Worm (Caenorhabditis elegans) whole organism, L3 larva: Measurements from ENCODE around the gene C03A3.1.
A peak's percentile ranks its signal among the peaks of the same experiment; 100 is the strongest.

Experiments
- ceh-9 ChIP-seq: sonication (generic microtip); optimal IDR thresholded peaks from 2 replicates; lab custom pipeline; 2018; ENCODE audit warnings: missing biosample characterization, missing genetic modification characterization
- elt-2 ChIP-seq: sonication (generic microtip); optimal IDR thresholded peaks from 2 replicates; lab custom pipeline; 2016; ENCODE audit warnings: missing genetic modification reagents, mild to moderate bottlenecking, missing genetic modification characterization, missing compliant biosample characterization
- fkh-2 ChIP-seq: fragments of 150-350 bp; optimal IDR thresholded peaks from 2 replicates; lab custom pipeline; 2014; ENCODE audit warnings: missing biosample characterization, missing genetic modification reagents, missing genetic modification characterization
- nhr-12 ChIP-seq: fragments of 150-350 bp; optimal IDR thresholded peaks from 2 replicates; lab custom pipeline; 2014; ENCODE audit warnings: missing biosample characterization, missing genetic modification characterization
- nhr-67 ChIP-seq: fragments of 150-350 bp; optimal IDR thresholded peaks from 2 replicates; lab custom pipeline; 2014; ENCODE audit warnings: missing biosample characterization, missing genetic modification characterization
- nhr-77 ChIP-seq: fragments of 150-350 bp; optimal IDR thresholded peaks from 2 replicates; lab custom pipeline; 2014; ENCODE audit warnings: missing biosample characterization, missing genetic modification characterization

ce11 chrX:11215420-11216050 is 41.6 kb upstream of the C03A3.1 start, which contains the start of the genes C34F6.7 and idh-2:
- TF ChIP-seq nhr-67: no peak
- no peak for TF ChIP-seq fkh-2 (tag; lab: Kevin White, UChicago)
- peak; percentile 43 for TF ChIP-seq elt-2 (tag; lab: Kevin White, UChicago)
- no peak for TF ChIP-seq nhr-12 (tag; lab: Kevin White, UChicago)
- no peak for TF ChIP-seq nhr-77
- TF ChIP-seq ceh-9: no peak
